Fruit fly (Drosophila melanogaster) whole organism, embryonic: ENCODE measurements around the gene Glut4EF.
A peak's percentile ranks its signal among the peaks of the same experiment; 100 is the strongest.

Experiments
- Asciz ChIP-seq: fragments of 200-800 bp; sonication (Bioruptor generic); optimal IDR thresholded peaks from 2 replicates; lab custom pipeline; 2017; ENCODE audit warnings: missing biosample characterization, mild to moderate bottlenecking, missing genetic modification characterization, missing genetic modification reagents
- Atf-2 ChIP-seq: fragments of 200-800 bp; sonication (Bioruptor generic); optimal IDR thresholded peaks from 2 replicates; lab custom pipeline; 2016; ENCODE audit warnings: missing biosample characterization, missing genetic modification characterization
- B-H2 ChIP-seq: fragments of 200-800 bp; sonication (Bioruptor generic); optimal IDR thresholded peaks from 2 replicates; lab custom pipeline; 2018; ENCODE audit warnings: missing biosample characterization, mild to moderate bottlenecking, missing genetic modification characterization
- CG10654 ChIP-seq: fragments of 200-800 bp; sonication (Bioruptor generic); optimal IDR thresholded peaks from 2 replicates; lab custom pipeline; 2016; ENCODE audit warnings: missing biosample characterization, missing genetic modification characterization
- CG11504 ChIP-seq: fragments of 200-800 bp; sonication (Bioruptor generic); optimal IDR thresholded peaks from 3 replicates; lab custom pipeline; 2019; ENCODE audit warnings: missing biosample characterization, mild to moderate bottlenecking, missing genetic modification characterization, moderate library complexity
- CG12236 ChIP-seq: fragments of 200-800 bp; sonication (Bioruptor generic); optimal IDR thresholded peaks from 2 replicates; lab custom pipeline; 2016; ENCODE audit warnings: missing biosample characterization, missing genetic modification characterization
- CG13775 ChIP-seq: fragments of 200-800 bp; sonication (Bioruptor generic); optimal IDR thresholded peaks from 3 replicates; lab custom pipeline; 2017; ENCODE audit warnings: missing biosample characterization, mild to moderate bottlenecking, missing genetic modification characterization
- CG14667 ChIP-seq: fragments of 200-800 bp; sonication (Bioruptor generic); IDR thresholded peaks from 2 replicates; pipeline ENCODE4 v1.3.6; 2022; ENCODE audit warnings: missing biosample characterization, missing genetic modification characterization
- CG1647 ChIP-seq: fragments of 200-800 bp; sonication (Bioruptor generic); optimal IDR thresholded peaks from 3 replicates; lab custom pipeline; 2016; ENCODE audit warnings: missing biosample characterization, missing genetic modification characterization
- CG17328 ChIP-seq: fragments of 200-800 bp; sonication (Bioruptor generic); IDR thresholded peaks from 2 replicates; pipeline ENCODE4 v1.3.6; 2022; ENCODE audit warnings: missing biosample characterization, missing genetic modification characterization
- CG2678 ChIP-seq: fragments of 200-800 bp; sonication (Bioruptor generic); optimal IDR thresholded peaks from 3 replicates; lab custom pipeline; 2019; ENCODE audit warnings: missing biosample characterization, mild to moderate bottlenecking, missing genetic modification characterization, moderate library complexity
- CG34376 ChIP-seq: fragments of 200-800 bp; sonication (Bioruptor generic); optimal IDR thresholded peaks from 2 replicates; lab custom pipeline; 2018; ENCODE audit warnings: missing biosample characterization, mild to moderate bottlenecking, missing genetic modification characterization
- CG6813 ChIP-seq: fragments of 200-800 bp; sonication (Bioruptor generic); optimal IDR thresholded peaks from 2 replicates; lab custom pipeline; 2017; ENCODE audit warnings: missing biosample characterization, missing genetic modification characterization, mild to moderate bottlenecking, moderate library complexity, missing genetic modification reagents
- CG7372 ChIP-seq: fragments of 200-800 bp; sonication (Bioruptor generic); IDR thresholded peaks from 2 replicates; pipeline ENCODE4 v1.3.6; 2022; ENCODE audit warnings: missing biosample characterization, missing genetic modification characterization
- CG7786 ChIP-seq: fragments of 200-800 bp; sonication (Bioruptor generic); optimal IDR thresholded peaks from 2 replicates; lab custom pipeline; 2016; ENCODE audit warnings: missing biosample characterization, missing genetic modification characterization
- Dbx ChIP-seq: fragments of 200-800 bp; sonication (Bioruptor generic); IDR thresholded peaks from 3 replicates; pipeline ENCODE4 v1.3.6; 2022; ENCODE audit warnings: missing biosample characterization, missing genetic modification characterization
- Deaf1 ChIP-seq: fragments of 200-800 bp; optimal IDR thresholded peaks from 3 replicates; lab custom pipeline; 2019; ENCODE audit warnings: missing biosample characterization, mild to moderate bottlenecking, missing genetic modification characterization, moderate library complexity
- Drgx ChIP-seq: fragments of 200-800 bp; sonication (Bioruptor generic); IDR thresholded peaks from 2 replicates; pipeline ENCODE4 v1.3.6; 2022; ENCODE audit warnings: missing biosample characterization, missing genetic modification characterization
- Hr78 ChIP-seq, 2 experiments: fragments of 200-800 bp in 1 of 2; fragments of >200 bp in 1 of 2; sonication (Bioruptor generic) in 1 of 2; optimal IDR thresholded peaks; 2 replicates each; lab custom pipeline; 2017 to 2019; ENCODE audit warnings: missing biosample characterization in 2 of 2, missing genetic modification characterization in 2 of 2, mild to moderate bottlenecking in 1 of 2, moderate library complexity in 1 of 2
- Mad ChIP-seq: fragments of 200-800 bp; sonication (Bioruptor generic); optimal IDR thresholded peaks from 2 replicates; lab custom pipeline; 2016; ENCODE audit warnings: missing biosample characterization, missing genetic modification characterization
- Mes4 ChIP-seq: fragments of 200-800 bp; sonication (Bioruptor generic); optimal IDR thresholded peaks from 2 replicates; lab custom pipeline; 2016; ENCODE audit warnings: missing biosample characterization, missing genetic modification characterization
- Myb ChIP-seq: fragments of 200-800 bp; sonication (Bioruptor generic); optimal IDR thresholded peaks from 2 replicates; lab custom pipeline; 2016; ENCODE audit warnings: missing biosample characterization, missing genetic modification characterization
- Rfx ChIP-seq: fragments of 200-800 bp; sonication (Bioruptor generic); IDR thresholded peaks from 2 replicates; pipeline ENCODE4 v1.3.6; 2022; ENCODE audit warnings: missing biosample characterization, missing genetic modification characterization
- Ssrp ChIP-seq: fragments of 200-800 bp; sonication (Bioruptor generic); optimal IDR thresholded peaks from 2 replicates; lab custom pipeline; 2018; ENCODE audit warnings: missing biosample characterization, mild to moderate bottlenecking, missing genetic modification characterization, moderate library complexity
- TFAM ChIP-seq: fragments of 200-800 bp; sonication (Bioruptor generic); optimal IDR thresholded peaks from 2 replicates; lab custom pipeline; 2017; ENCODE audit warnings: missing biosample characterization, missing genetic modification characterization, inconsistent platforms
- ac ChIP-seq: fragments of 200-800 bp; sonication (Bioruptor generic); optimal IDR thresholded peaks from 3 replicates; lab custom pipeline; 2017; ENCODE audit warnings: missing biosample characterization, mild to moderate bottlenecking, missing genetic modification characterization
- cad ChIP-seq: fragments of >200 bp; optimal IDR thresholded peaks from 2 replicates; lab custom pipeline; 2017; ENCODE audit warnings: missing biosample characterization, missing genetic modification characterization
- cato ChIP-seq: fragments of 200-800 bp; sonication (Bioruptor generic); optimal IDR thresholded peaks from 2 replicates; lab custom pipeline; 2016; ENCODE audit warnings: missing biosample characterization, missing genetic modification characterization, borderline replicate concordance
- crc ChIP-seq: fragments of 200-800 bp; sonication (Bioruptor generic); optimal IDR thresholded peaks from 2 replicates; lab custom pipeline; 2016; ENCODE audit warnings: missing biosample characterization, missing genetic modification characterization
- cwo ChIP-seq: fragments of 200-800 bp; sonication (Bioruptor generic); optimal IDR thresholded peaks from 3 replicates; lab custom pipeline; 2017; ENCODE audit warnings: missing biosample characterization, missing genetic modification characterization, mild to moderate bottlenecking, moderate library complexity, missing genetic modification reagents
- dati ChIP-seq: fragments of 200-800 bp; sonication (Bioruptor generic); IDR thresholded peaks from 2 replicates; pipeline ENCODE4 v1.3.6; 2022; ENCODE audit warnings: missing biosample characterization, missing genetic modification characterization
- exex ChIP-seq: fragments of 200-800 bp; sonication (Bioruptor generic); optimal IDR thresholded peaks from 4 replicates; lab custom pipeline; 2018; ENCODE audit warnings: missing biosample characterization, mild to moderate bottlenecking, missing genetic modification characterization, moderate library complexity
- eyg ChIP-seq: fragments of 200-800 bp; sonication (Bioruptor generic); optimal IDR thresholded peaks from 3 replicates; lab custom pipeline; 2016; ENCODE audit warnings: missing biosample characterization, missing genetic modification characterization
- fru ChIP-seq: fragments of >200 bp; optimal IDR thresholded peaks from 2 replicates; lab custom pipeline; 2017
- gfzf ChIP-seq: fragments of 200-800 bp; sonication (Bioruptor generic); optimal IDR thresholded peaks from 2 replicates; lab custom pipeline; 2016; ENCODE audit warnings: missing biosample characterization, mild to moderate bottlenecking, missing genetic modification characterization, moderate library complexity
- gro ChIP-seq: fragments of 200-800 bp; sonication (Bioruptor generic); optimal IDR thresholded peaks from 2 replicates; lab custom pipeline; 2016; ENCODE audit warnings: missing biosample characterization, missing genetic modification characterization
- gsb ChIP-seq: fragments of 200-800 bp; sonication (Bioruptor generic); IDR thresholded peaks from 2 replicates; pipeline ENCODE4 v1.3.6; 2022; ENCODE audit warnings: missing biosample characterization, missing genetic modification characterization
- h ChIP-seq: fragments of >200 bp; optimal IDR thresholded peaks from 2 replicates; lab custom pipeline; 2017
- ind ChIP-seq: fragments of 200-800 bp; sonication (Bioruptor generic); optimal IDR thresholded peaks from 3 replicates; lab custom pipeline; 2016; ENCODE audit warnings: missing biosample characterization, missing genetic modification characterization
- nerfin-2 ChIP-seq: fragments of 200-800 bp; sonication (Bioruptor generic); IDR thresholded peaks from 2 replicates; pipeline ENCODE4 v1.3.6; 2022; ENCODE audit warnings: missing biosample characterization, missing genetic modification characterization; ENCODE audit not compliant: partially characterized antibody
- nom ChIP-seq: fragments of 200-800 bp; sonication (Bioruptor generic); optimal IDR thresholded peaks from 2 replicates; lab custom pipeline; 2017; ENCODE audit warnings: missing biosample characterization, missing genetic modification characterization, mild to moderate bottlenecking, moderate library complexity, missing genetic modification reagents
- pfk ChIP-seq: fragments of 200-800 bp; sonication (Bioruptor generic); optimal IDR thresholded peaks from 2 replicates; lab custom pipeline; 2018; ENCODE audit warnings: missing biosample characterization, mild to moderate bottlenecking, missing genetic modification characterization, moderate library complexity
- pho ChIP-seq: fragments of 200-800 bp; sonication (Bioruptor generic); optimal IDR thresholded peaks from 2 replicates; lab custom pipeline; 2016; ENCODE audit warnings: missing biosample characterization, missing genetic modification characterization
- phol ChIP-seq: fragments of 200-800 bp; sonication (Bioruptor generic); optimal IDR thresholded peaks from 3 replicates; lab custom pipeline; 2018; ENCODE audit warnings: missing biosample characterization, mild to moderate bottlenecking, missing genetic modification characterization, moderate library complexity
- repo ChIP-seq: fragments of 200-800 bp; sonication (Bioruptor generic); optimal IDR thresholded peaks from 2 replicates; lab custom pipeline; 2016; ENCODE audit warnings: missing biosample characterization, missing genetic modification characterization
- sisA ChIP-seq: fragments of 200-800 bp; sonication (Bioruptor generic); IDR thresholded peaks from 2 replicates; pipeline ENCODE4 v1.3.6; 2022; ENCODE audit warnings: missing biosample characterization, missing genetic modification characterization
- tgo ChIP-seq: fragments of 200-800 bp; sonication (Bioruptor generic); IDR thresholded peaks from 3 replicates; pipeline ENCODE4 v1.3.6; 2022; ENCODE audit warnings: missing biosample characterization, missing genetic modification characterization
- tin ChIP-seq: fragments of 200-800 bp; sonication (Bioruptor generic); optimal IDR thresholded peaks from 3 replicates; lab custom pipeline; 2016; ENCODE audit warnings: missing biosample characterization, missing genetic modification characterization
- tll ChIP-seq, 2 experiments: fragments of 200-800 bp in 1 of 2; fragments of >200 bp in 1 of 2; sonication (Bioruptor generic) in 1 of 2; optimal IDR thresholded peaks; 2 replicates each; lab custom pipeline; 2017 to 2019; ENCODE audit warnings: missing biosample characterization in 2 of 2, missing genetic modification characterization in 2 of 2, mild to moderate bottlenecking in 1 of 2, moderate library complexity in 1 of 2
- zen2 ChIP-seq: fragments of 200-800 bp; sonication (Bioruptor generic); IDR thresholded peaks from 3 replicates; pipeline ENCODE4 v1.3.6; 2022; ENCODE audit warnings: missing biosample characterization, missing genetic modification characterization; ENCODE audit not compliant: partially characterized antibody

Glut4EF gene

dm6 chr3R:9872815-9873752, 1.4 kb upstream of the Glut4EF start (continued):
- no peak for TF ChIP-seq repo
- no peak for TF ChIP-seq Drgx (GFP tag; lab: Robert Waterston, UW)
- peak; percentile 6 for TF ChIP-seq Myb (GFP tag; lab: Kevin White, UChicago)
- no peak for TF ChIP-seq TFAM (GFP tag; lab: Kevin White, UChicago)
- TF ChIP-seq CG14667 = no peak
- peak; percentile 65 for TF ChIP-seq exex (tag; lab: Kevin White, UChicago)
- TF ChIP-seq Asciz (GFP tag; lab: Kevin White, UChicago) = no peak
- TF ChIP-seq gro = no peak
- TF ChIP-seq gfzf (GFP tag; lab: Kevin White, UChicago) = no peak
- no peak for TF ChIP-seq CG13775
- TF ChIP-seq Mes4 (GFP tag; lab: Kevin White, UChicago) = no peak
- TF ChIP-seq CG6813 (GFP tag; lab: Kevin White, UChicago) = no peak
- no peak for TF ChIP-seq dati (GFP tag; lab: Robert Waterston, UW)
- no peak for TF ChIP-seq gsb (GFP tag; lab: Robert Waterston, UW)
- no peak for TF ChIP-seq CG7372 (GFP tag; lab: Robert Waterston, UW)
- no peak for TF ChIP-seq Dbx
- peak in 1 of 2 experiments; percentile 90 for TF ChIP-seq Hr78 (GFP tag; optimal IDR thresholded peaks at IDR 0.05; lab: Kevin White, UChicago)
- TF ChIP-seq cwo (GFP tag; lab: Kevin White, UChicago) = no peak
- no peak for TF ChIP-seq h (lab: Kevin White, UChicago)
- no peak for TF ChIP-seq cato (GFP tag; lab: Kevin White, UChicago)
- TF ChIP-seq Rfx (GFP tag; lab: Robert Waterston, UW) = no peak
- no peak for TF ChIP-seq Atf-2 (GFP tag; lab: Kevin White, UChicago)
- no peak for TF ChIP-seq CG12236
- TF ChIP-seq phol = peak; percentile 24
- no peak for TF ChIP-seq tin (GFP tag; lab: Kevin White, UChicago)
- no peak for TF ChIP-seq fru (lab: Kevin White, UChicago)
- no peak for TF ChIP-seq Mad (GFP tag; lab: Kevin White, UChicago)
- TF ChIP-seq cad (GFP tag; lab: Kevin White, UChicago) = no peak
- peak; percentile 39 for TF ChIP-seq pfk (GFP tag; lab: Kevin White, UChicago)
- no peak for TF ChIP-seq CG7786 (GFP tag; lab: Kevin White, UChicago)
- no peak for TF ChIP-seq zen2 (GFP tag; lab: Robert Waterston, UW)
- no peak for TF ChIP-seq ac (GFP tag; lab: Kevin White, UChicago)
- TF ChIP-seq eyg (GFP tag; lab: Kevin White, UChicago) = no peak
- TF ChIP-seq tll (GFP tag; optimal IDR thresholded peaks at IDR 0.05; lab: Kevin White, UChicago) = no peak
- peak; percentile 29 for TF ChIP-seq CG34376 (GFP tag; lab: Kevin White, UChicago)
- peak; percentile 26 for TF ChIP-seq CG2678 (tag; lab: Kevin White, UChicago)
- TF ChIP-seq tgo (GFP tag; lab: Robert Waterston, UW) = no peak
- TF ChIP-seq Deaf1 (tag; lab: Kevin White, UChicago) = no peak
- TF ChIP-seq CG11504 (tag; lab: Kevin White, UChicago) = no peak
- no peak for TF ChIP-seq pho (GFP tag; lab: Kevin White, UChicago)
- no peak for TF ChIP-seq CG17328 (GFP tag; lab: Robert Waterston, UW)
- no peak for TF ChIP-seq crc (GFP tag; lab: Kevin White, UChicago)
- no peak for TF ChIP-seq CG10654 (GFP tag; lab: Kevin White, UChicago)
- no peak for TF ChIP-seq ind (GFP tag; lab: Kevin White, UChicago)
- no peak for TF ChIP-seq sisA (GFP tag; lab: Robert Waterston, UW)
- no peak for TF ChIP-seq B-H2
- no peak for TF ChIP-seq CG1647 (GFP tag; lab: Kevin White, UChicago)
- no peak for TF ChIP-seq Ssrp (tag; lab: Kevin White, UChicago)
- TF ChIP-seq nerfin-2 (GFP tag; lab: Robert Waterston, UW) = no peak
- TF ChIP-seq nom (GFP tag; lab: Kevin White, UChicago) = no peak
